Worm (Caenorhabditis elegans) whole organism, young adult: ENCODE measurements around the gene Y25C1A.6.

Experiments used
- B0019.2 ChIP-seq: fragments of 200-800 bp; sonication (Bioruptor generic); conservative IDR thresholded peaks from 2 replicates; pipeline ENCODE4 v1.3.6; 2022; ENCODE audit warnings: missing genetic modification reagents, missing genetic modification characterization, missing compliant biosample characterization
- C17E4.6 ChIP-seq: fragments of 200-800 bp; sonication (Bioruptor generic); IDR thresholded peaks from 2 replicates; pipeline ENCODE4 v1.3.6; 2022; ENCODE audit warnings: missing genetic modification reagents, missing genetic modification characterization, missing compliant biosample characterization
- F23B12.7 ChIP-seq: sonication (generic microtip); optimal IDR thresholded peaks from 2 replicates; lab custom pipeline; 2017; ENCODE audit warnings: missing genetic modification characterization, mild to moderate bottlenecking, missing compliant biosample characterization, antibody characterized with exemption, moderate library complexity; ENCODE audit not compliant: insufficient read depth
- F55B11.4 ChIP-seq: sonication (generic microtip); optimal IDR thresholded peaks from 2 replicates; lab custom pipeline; 2016; ENCODE audit warnings: missing compliant biosample characterization, missing genetic modification characterization, borderline replicate concordance; ENCODE audit not compliant: insufficient read depth
- K12H6.12 ChIP-seq: fragments of 200-800 bp; sonication (Bioruptor generic); optimal IDR thresholded peaks from 2 replicates; lab custom pipeline; 2018; ENCODE audit warnings: mild to moderate bottlenecking, missing genetic modification characterization, missing compliant biosample characterization
- T26A5.8 ChIP-seq: sonication (generic microtip); optimal IDR thresholded peaks from 2 replicates; lab custom pipeline; 2016; ENCODE audit warnings: missing genetic modification characterization, missing compliant biosample characterization
- Y79H2A.3 ChIP-seq: fragments of 200-800 bp; sonication (Bioruptor generic); conservative IDR thresholded peaks from 2 replicates; pipeline ENCODE4 v1.3.6; 2022; ENCODE audit warnings: missing genetic modification reagents, missing genetic modification characterization, missing compliant biosample characterization
- ama-1 ChIP-seq, 3 experiments: fragments of 150-350 bp in 1 of 3; sonication (generic microtip) in 2 of 3; optimal IDR thresholded peaks; 2 replicates each; lab custom pipeline; 2014 to 2018; ENCODE audit warnings: missing biosample characterization in 2 of 3, missing genetic modification characterization in 2 of 3, missing genetic modification reagents in 2 of 3
- attf-6 ChIP-seq: fragments of 200-800 bp; sonication (Bioruptor generic); IDR thresholded peaks from 2 replicates; pipeline ENCODE4 v1.3.6; 2022; ENCODE audit warnings: missing genetic modification reagents, missing genetic modification characterization, missing compliant biosample characterization
- bed-1 ChIP-seq: fragments of 200-800 bp; sonication (Bioruptor generic); IDR thresholded peaks from 2 replicates; pipeline ENCODE4 v1.3.6; 2022; ENCODE audit warnings: missing genetic modification reagents, missing genetic modification characterization, missing compliant biosample characterization
- ceh-100 ChIP-seq: fragments of 200-800 bp; sonication (Bioruptor generic); IDR thresholded peaks from 2 replicates; pipeline ENCODE4 v1.3.6; 2022; ENCODE audit warnings: missing genetic modification reagents, missing genetic modification characterization, missing compliant biosample characterization
- ceh-27 ChIP-seq: fragments of 200-800 bp; sonication (Bioruptor generic); optimal IDR thresholded peaks from 2 replicates; lab custom pipeline; 2018; ENCODE audit warnings: mild to moderate bottlenecking, missing genetic modification characterization, moderate library complexity, missing compliant biosample characterization
- chd-7 ChIP-seq: sonication (generic microtip); optimal IDR thresholded peaks from 2 replicates; lab custom pipeline; 2016; ENCODE audit warnings: mild to moderate bottlenecking, missing genetic modification characterization, moderate library complexity, missing compliant biosample characterization
- die-1 ChIP-seq: sonication (generic microtip); optimal IDR thresholded peaks from 2 replicates; lab custom pipeline; 2016; ENCODE audit warnings: missing genotype, mild to moderate bottlenecking, missing genetic modification characterization, missing compliant biosample characterization
- dox-1 ChIP-seq: fragments of 200-800 bp; sonication (Bioruptor generic); IDR thresholded peaks from 2 replicates; pipeline ENCODE4 v1.3.6; 2022; ENCODE audit warnings: missing genetic modification reagents, missing genetic modification characterization, missing compliant biosample characterization
- dpff-1 ChIP-seq: sonication (generic microtip); optimal IDR thresholded peaks from 2 replicates; lab custom pipeline; 2017; ENCODE audit warnings: mild to moderate bottlenecking, missing genetic modification characterization, missing compliant biosample characterization
- dpl-1 ChIP-seq: fragments of 150-350 bp; optimal IDR thresholded peaks from 2 replicates; lab custom pipeline; 2014; ENCODE audit warnings: missing biosample characterization, missing genetic modification reagents, missing genetic modification characterization
- efl-1 ChIP-seq: fragments of 150-350 bp; optimal IDR thresholded peaks from 2 replicates; lab custom pipeline; 2014; ENCODE audit warnings: missing biosample characterization, missing genetic modification reagents, missing genetic modification characterization
- egl-44 ChIP-seq: fragments of 200-800 bp; sonication (Bioruptor generic); IDR thresholded peaks from 2 replicates; pipeline ENCODE4 v1.3.6; 2022; ENCODE audit warnings: missing genetic modification reagents, missing genetic modification characterization, missing compliant biosample characterization
- egrh-3 ChIP-seq: fragments of 200-800 bp; sonication (Bioruptor generic); IDR thresholded peaks from 2 replicates; pipeline ENCODE4 v1.3.6; 2022; ENCODE audit warnings: missing genetic modification reagents, missing genetic modification characterization, missing compliant biosample characterization
- ets-4 ChIP-seq: fragments of 200-800 bp; sonication (Bioruptor generic); optimal IDR thresholded peaks from 2 replicates; lab custom pipeline; 2018; ENCODE audit warnings: mild to moderate bottlenecking, missing genetic modification characterization, missing compliant biosample characterization
- fkh-3 ChIP-seq: sonication (generic microtip); optimal IDR thresholded peaks from 2 replicates; lab custom pipeline; 2016; ENCODE audit warnings: mild to moderate bottlenecking, missing genetic modification characterization, missing compliant biosample characterization
- hlh-26 ChIP-seq: fragments of 200-800 bp; sonication (Bioruptor generic); conservative IDR thresholded peaks from 2 replicates; pipeline ENCODE4 v1.3.6; 2022; ENCODE audit warnings: missing genetic modification reagents, missing genetic modification characterization, missing compliant biosample characterization
- hrde-1 ChIP-seq: sonication (generic microtip); optimal IDR thresholded peaks from 2 replicates; lab custom pipeline; 2016; ENCODE audit warnings: missing genetic modification characterization, mild to moderate bottlenecking, missing compliant biosample characterization, moderate library complexity, missing genotype, missing genetic modification reagents, borderline replicate concordance
- lag-1 ChIP-seq: fragments of 200-800 bp; sonication (Bioruptor generic); IDR thresholded peaks from 2 replicates; pipeline ENCODE4 v1.3.6; 2022; ENCODE audit warnings: missing genetic modification reagents, missing genetic modification characterization, missing compliant biosample characterization
- let-526 ChIP-seq: fragments of 200-800 bp; sonication (Bioruptor generic); IDR thresholded peaks from 2 replicates; pipeline ENCODE4 v1.3.6; 2022; ENCODE audit warnings: missing genetic modification reagents, missing genetic modification characterization, missing compliant biosample characterization
- lin-40 ChIP-seq: sonication (generic microtip); optimal IDR thresholded peaks from 2 replicates; lab custom pipeline; 2016; ENCODE audit warnings: missing genetic modification characterization, mild to moderate bottlenecking, missing compliant biosample characterization, missing genotype, missing genetic modification reagents
- lir-1 ChIP-seq: fragments of 200-800 bp; sonication (Bioruptor generic); conservative IDR thresholded peaks from 2 replicates; pipeline ENCODE4 v1.3.6; 2022; ENCODE audit warnings: missing genetic modification reagents, missing genetic modification characterization, missing compliant biosample characterization
- lsl-1 ChIP-seq: fragments of 200-800 bp; sonication (Bioruptor generic); optimal IDR thresholded peaks from 2 replicates; lab custom pipeline; 2018; ENCODE audit warnings: mild to moderate bottlenecking, missing genetic modification characterization, moderate library complexity, missing compliant biosample characterization
- madf-3 ChIP-seq: fragments of 200-800 bp; sonication (Bioruptor generic); IDR thresholded peaks from 2 replicates; pipeline ENCODE4 v1.3.6; 2022; ENCODE audit warnings: missing genetic modification reagents, missing genetic modification characterization, missing compliant biosample characterization
- madf-8 ChIP-seq: fragments of 200-800 bp; sonication (Bioruptor generic); conservative IDR thresholded peaks from 2 replicates; pipeline ENCODE4 v1.3.6; 2022; ENCODE audit warnings: missing genetic modification reagents, missing genetic modification characterization, missing compliant biosample characterization
- mel-28 ChIP-seq: sonication (generic microtip); optimal IDR thresholded peaks from 2 replicates; lab custom pipeline; 2016; ENCODE audit warnings: borderline replicate concordance, mild to moderate bottlenecking, missing genetic modification characterization, missing compliant biosample characterization
- nfya-2 ChIP-seq: fragments of 200-800 bp; sonication (Bioruptor generic); IDR thresholded peaks from 2 replicates; pipeline ENCODE4 v1.3.6; 2022; ENCODE audit warnings: missing genetic modification reagents, missing genetic modification characterization, missing compliant biosample characterization
- nfyb-1 ChIP-seq: fragments of 200-800 bp; sonication (Bioruptor generic); IDR thresholded peaks from 2 replicates; pipeline ENCODE4 v1.3.6; 2022; ENCODE audit warnings: missing genetic modification reagents, missing genetic modification characterization, missing compliant biosample characterization
- nhr-27 ChIP-seq: fragments of 200-800 bp; sonication (Bioruptor generic); optimal IDR thresholded peaks from 2 replicates; lab custom pipeline; 2018; ENCODE audit warnings: mild to moderate bottlenecking, missing genetic modification characterization, moderate library complexity, missing compliant biosample characterization
- rcor-1 ChIP-seq: fragments of 200-800 bp; sonication (Bioruptor generic); IDR thresholded peaks from 2 replicates; pipeline ENCODE4 v1.3.6; 2022; ENCODE audit warnings: missing genetic modification reagents, missing genetic modification characterization, missing compliant biosample characterization
- sea-2 ChIP-seq: fragments of 200-800 bp; sonication (Bioruptor generic); IDR thresholded peaks from 2 replicates; pipeline ENCODE4 v1.3.6; 2022; ENCODE audit warnings: missing genetic modification characterization, missing compliant biosample characterization
- snpc-1.3 ChIP-seq: sonication (generic microtip); optimal IDR thresholded peaks from 2 replicates; lab custom pipeline; 2017; ENCODE audit warnings: missing genetic modification characterization, mild to moderate bottlenecking, missing compliant biosample characterization, antibody characterized with exemption, moderate library complexity, missing genotype, missing genetic modification reagents; ENCODE audit not compliant: insufficient read depth
- snpc-3.4 ChIP-seq: sonication (generic microtip); optimal IDR thresholded peaks from 2 replicates; lab custom pipeline; 2017; ENCODE audit warnings: missing genetic modification characterization, mild to moderate bottlenecking, missing compliant biosample characterization, antibody characterized with exemption, moderate library complexity, missing genotype, missing genetic modification reagents
- tbp1 ChIP-seq: fragments of 200-800 bp; sonication (Bioruptor generic); optimal IDR thresholded peaks from 2 replicates; lab custom pipeline; 2018; ENCODE audit warnings: mild to moderate bottlenecking, missing genetic modification characterization, missing compliant biosample characterization
- tbx-9 ChIP-seq: sonication (generic microtip); optimal IDR thresholded peaks from 2 replicates; lab custom pipeline; 2016; ENCODE audit warnings: borderline replicate concordance, missing genetic modification characterization, inconsistent platforms, missing compliant biosample characterization
- unc-130 ChIP-seq: sonication (generic microtip); optimal IDR thresholded peaks from 2 replicates; lab custom pipeline; 2016; ENCODE audit warnings: missing genetic modification reagents, missing genetic modification characterization, missing compliant biosample characterization
- unc-62 ChIP-seq: fragments of 150-350 bp; optimal IDR thresholded peaks from 2 replicates; lab custom pipeline; 2014; ENCODE audit warnings: missing biosample characterization, missing genetic modification reagents, missing genetic modification characterization
- xnd-1 ChIP-seq: sonication (generic microtip); optimal IDR thresholded peaks from 2 replicates; lab custom pipeline; 2016; ENCODE audit warnings: missing genotype, missing genetic modification reagents, missing genetic modification characterization, missing compliant biosample characterization
- zfh-2 ChIP-seq: fragments of 200-800 bp; sonication (Bioruptor generic); conservative IDR thresholded peaks from 2 replicates; pipeline ENCODE4 v1.3.6; 2022; ENCODE audit warnings: missing genetic modification reagents, missing genetic modification characterization, missing compliant biosample characterization
- ztf-25 ChIP-seq: fragments of 200-800 bp; sonication (Bioruptor generic); IDR thresholded peaks from 2 replicates; pipeline ENCODE4 v1.3.6; 2022; ENCODE audit warnings: missing genetic modification reagents, missing genetic modification characterization, missing compliant biosample characterization
- ztf-3 ChIP-seq: fragments of 200-800 bp; sonication (Bioruptor generic); optimal IDR thresholded peaks from 2 replicates; lab custom pipeline; 2018; ENCODE audit warnings: mild to moderate bottlenecking, missing genetic modification characterization, missing compliant biosample characterization
- ztf-6 ChIP-seq: fragments of 200-800 bp; sonication (Bioruptor generic); IDR thresholded peaks from 2 replicates; pipeline ENCODE4 v1.3.6; 2022; ENCODE audit warnings: missing genetic modification reagents, missing genetic modification characterization, missing compliant biosample characterization

The Y25C1A.6 gene

DNA sequence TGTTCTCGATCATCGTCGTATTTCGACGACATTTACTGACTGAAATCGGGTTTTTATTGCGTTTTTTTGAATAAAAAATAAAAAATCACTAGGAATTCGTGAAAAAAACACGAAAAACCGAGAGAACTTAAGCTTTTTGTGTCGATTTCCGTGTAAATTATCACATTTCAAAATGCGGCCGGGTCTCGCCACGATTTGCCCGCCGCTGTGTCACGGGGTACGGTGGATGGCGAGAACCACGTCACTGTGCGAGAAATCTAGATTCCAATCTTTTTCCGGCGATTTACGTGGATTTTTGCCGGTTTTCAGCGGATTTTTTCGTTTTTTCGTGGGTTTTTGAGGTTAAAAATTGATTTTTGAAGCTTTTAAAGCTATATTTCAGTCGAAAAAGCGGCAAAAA is 16.0 kb downstream of the Y25C1A.6 start, which contains the start of gene Y25C1A.8 (continued):
- TF ChIP-seq attf-6 (no peak), efl-1 (GFP tag; lab: Kevin White, UChicago) (peak; percentile 51), F23B12.7 (peak; percentile 92), ztf-3 (GFP tag; lab: Kevin White, UChicago) (peak; percentile 48), madf-3 (GFP tag; lab: Robert Waterston, UW) (no peak), egrh-3 (GFP tag; lab: Robert Waterston, UW) (no peak), nhr-27 (tag; lab: Kevin White, UChicago) (no peak), T26A5.8 (tag; lab: Kevin White, UChicago) (no peak), lin-40 (tag; lab: Kevin White, UChicago) (peak; percentile 94), ceh-27 (no peak), ztf-6 (GFP tag; lab: Robert Waterston, UW) (no peak), ztf-25 (GFP tag; lab: Robert Waterston, UW) (no peak), snpc-3.4 (tag; lab: Kevin White, UChicago) (peak; percentile 59), ets-4 (GFP tag; lab: Kevin White, UChicago) (peak; percentile 78), hrde-1 (tag; lab: Kevin White, UChicago) (no peak), ama-1 (optimal IDR thresholded peaks at IDR 0.05; lab: Kevin White, UChicago) (no peak), ama-1 (GFP tag; optimal IDR thresholded peaks at IDR 0.05; lab: Kevin White, UChicago) (peak in 1 of 2 experiments; percentile 16), lir-1 (GFP tag; lab: Robert Waterston, UW) (no peak; the same call in 1 of the 2 replicates), tbx-9 (tag; lab: Kevin White, UChicago) (no peak), lsl-1 (GFP tag; lab: Kevin White, UChicago) (peak; percentile 97), mel-28 (tag; lab: Kevin White, UChicago) (peak; percentile 58), Y79H2A.3 (no peak), chd-7 (tag; lab: Kevin White, UChicago) (no peak), K12H6.12 (peak; percentile 70), xnd-1 (tag; lab: Kevin White, UChicago) (peak; percentile 69), unc-62 (GFP tag; lab: Kevin White, UChicago) (no peak), tbp1 (GFP tag; lab: Kevin White, UChicago) (peak; percentile 71), sea-2 (no peak), zfh-2 (GFP tag; lab: Robert Waterston, UW) (peak; percentile 86), rcor-1 (GFP tag; lab: Robert Waterston, UW) (no peak; the same call in 1 of the 2 replicates), let-526 (GFP tag; lab: Robert Waterston, UW) (no peak), snpc-1.3 (tag; lab: Kevin White, UChicago) (peak; percentile 51), B0019.2 (GFP tag; lab: Robert Waterston, UW) (no peak), dox-1 (GFP tag; lab: Robert Waterston, UW) (no peak; the same call in 1 of the 2 replicates), nfyb-1 (GFP tag; lab: Robert Waterston, UW) (peak; percentile 94), lag-1 (GFP tag; lab: Robert Waterston, UW) (no peak), ceh-100 (peak; percentile 83), unc-130 (GFP tag; lab: Kevin White, UChicago) (no peak), bed-1 (no peak), dpl-1 (peak; percentile 37), hlh-26 (GFP tag; lab: Robert Waterston, UW) (no peak), die-1 (tag; lab: Kevin White, UChicago) (no peak), dpff-1 (tag; lab: Kevin White, UChicago) (no peak), fkh-3 (no peak), egl-44 (no peak), nfya-2 (no peak), F55B11.4 (tag; lab: Kevin White, UChicago) (no peak), madf-8 (peak; percentile 28; the same call in 1 of the 2 replicates), C17E4.6 (GFP tag; lab: Robert Waterston, UW) (no peak; the same call in 1 of the 2 replicates)
